Fruit fly (Drosophila melanogaster) whole organism, embryonic: ENCODE data around the gene CG6356.
A peak's percentile ranks its signal among the peaks of the same experiment; 100 is the strongest.

ENCODE experiments used
- Awh ChIP-seq: fragments of 200-800 bp; sonication (Bioruptor generic); IDR thresholded peaks from 2 replicates; pipeline ENCODE4, ENCODE4 v1.3.6; 2022; ENCODE audit warnings: missing biosample characterization, missing genetic modification characterization
- Blimp-1 ChIP-seq: fragments of 200-800 bp; sonication (Bioruptor generic); optimal IDR thresholded peaks from 3 replicates; lab custom pipeline; 2018; ENCODE audit warnings: missing biosample characterization, missing genetic modification characterization, mild to moderate bottlenecking, moderate library complexity, missing genetic modification reagents
- CG10209 ChIP-seq: fragments of 200-800 bp; sonication (Bioruptor generic); optimal IDR thresholded peaks from 3 replicates; lab custom pipeline; 2017; ENCODE audit warnings: missing biosample characterization, mild to moderate bottlenecking, missing genetic modification characterization, missing genetic modification reagents
- CG10274 ChIP-seq: fragments of 200-800 bp; sonication (Bioruptor generic); optimal IDR thresholded peaks from 3 replicates; lab custom pipeline; 2017; ENCODE audit warnings: missing biosample characterization, mild to moderate bottlenecking, missing genetic modification characterization
- CG10959 ChIP-seq: fragments of 200-800 bp; sonication (Bioruptor generic); IDR thresholded peaks from 2 replicates; pipeline ENCODE4 v1.3.6; 2022; ENCODE audit warnings: missing biosample characterization, missing genetic modification characterization
- CG11504 ChIP-seq: fragments of 200-800 bp; sonication (Bioruptor generic); optimal IDR thresholded peaks from 3 replicates; lab custom pipeline; 2019; ENCODE audit warnings: missing biosample characterization, mild to moderate bottlenecking, missing genetic modification characterization, moderate library complexity
- CG11696 ChIP-seq: fragments of 200-800 bp; sonication (Bioruptor generic); IDR thresholded peaks from 2 replicates; pipeline ENCODE4 v1.3.6; 2022; ENCODE audit warnings: missing biosample characterization, missing genetic modification characterization
- CG13424 ChIP-seq: fragments of 200-800 bp; sonication (Bioruptor generic); optimal IDR thresholded peaks from 2 replicates; lab custom pipeline; 2019; ENCODE audit warnings: missing biosample characterization, mild to moderate bottlenecking, missing genetic modification characterization, moderate library complexity
- CG1529 ChIP-seq: fragments of 200-800 bp; sonication (Bioruptor generic); optimal IDR thresholded peaks from 3 replicates; lab custom pipeline; 2018; ENCODE audit warnings: missing biosample characterization, missing genetic modification characterization
- CG15696 ChIP-seq: fragments of 200-800 bp; sonication (Bioruptor generic); optimal IDR thresholded peaks from 2 replicates; lab custom pipeline; 2019; ENCODE audit warnings: missing biosample characterization, mild to moderate bottlenecking, missing genetic modification characterization, moderate library complexity
- CG17359 ChIP-seq: fragments of 200-800 bp; sonication (Bioruptor generic); optimal IDR thresholded peaks from 3 replicates; lab custom pipeline; 2018; ENCODE audit warnings: missing biosample characterization, mild to moderate bottlenecking, missing genetic modification characterization, moderate library complexity
- CG2202 ChIP-seq: fragments of 200-800 bp; sonication (Bioruptor generic); optimal IDR thresholded peaks from 2 replicates; lab custom pipeline; 2018; ENCODE audit warnings: missing biosample characterization, mild to moderate bottlenecking, missing genetic modification characterization
- CG33557 ChIP-seq: fragments of 200-800 bp; sonication (Bioruptor generic); optimal IDR thresholded peaks from 2 replicates; lab custom pipeline; 2019; ENCODE audit warnings: missing biosample characterization, mild to moderate bottlenecking, missing genetic modification characterization, moderate library complexity
- CG3407 ChIP-seq: fragments of 200-800 bp; sonication (Bioruptor generic); optimal IDR thresholded peaks from 2 replicates; lab custom pipeline; 2018; ENCODE audit warnings: missing biosample characterization, mild to moderate bottlenecking, missing genetic modification characterization
- CG3838 ChIP-seq: fragments of 200-800 bp; sonication (Bioruptor generic); optimal IDR thresholded peaks from 3 replicates; lab custom pipeline; 2016; ENCODE audit warnings: missing biosample characterization, missing genetic modification characterization
- CG4328 ChIP-seq: fragments of 200-800 bp; sonication (Bioruptor generic); optimal IDR thresholded peaks from 3 replicates; lab custom pipeline; 2017; ENCODE audit warnings: missing biosample characterization, missing genetic modification reagents, missing genetic modification characterization
- CG5180 ChIP-seq: fragments of 200-800 bp; sonication (Bioruptor generic); optimal IDR thresholded peaks from 3 replicates; lab custom pipeline; 2017; ENCODE audit warnings: missing biosample characterization, missing genetic modification characterization, mild to moderate bottlenecking, moderate library complexity, missing genetic modification reagents
- CG6254 ChIP-seq: fragments of 200-800 bp; sonication (Bioruptor generic); optimal IDR thresholded peaks from 3 replicates; lab custom pipeline; 2017; ENCODE audit warnings: mild to moderate bottlenecking, missing biosample characterization, missing genetic modification reagents, missing genetic modification characterization
- CG7745 ChIP-seq: fragments of 200-800 bp; sonication (Bioruptor generic); optimal IDR thresholded peaks from 2 replicates; lab custom pipeline; 2018; ENCODE audit warnings: missing biosample characterization, mild to moderate bottlenecking, missing genetic modification characterization, moderate library complexity
- CG8290 ChIP-seq, 3 experiments: fragments of 200-800 bp; sonication (Bioruptor generic); optimal IDR thresholded peaks; 2 replicates each; lab custom pipeline; 2016 to 2019; ENCODE audit warnings: missing biosample characterization in 3 of 3, missing genetic modification characterization in 3 of 3, mild to moderate bottlenecking in 2 of 3, moderate library complexity in 1 of 3
- CG8359 ChIP-seq: fragments of 200-800 bp; sonication (Bioruptor generic); optimal IDR thresholded peaks from 2 replicates; lab custom pipeline; 2017; ENCODE audit warnings: missing biosample characterization, mild to moderate bottlenecking, missing genetic modification characterization, borderline replicate concordance
- CG8388 ChIP-seq: fragments of 200-800 bp; sonication (Bioruptor generic); optimal IDR thresholded peaks from 2 replicates; lab custom pipeline; 2019; ENCODE audit warnings: missing biosample characterization, mild to moderate bottlenecking, missing genetic modification characterization, moderate library complexity
- CG9797 ChIP-seq: fragments of 200-800 bp; sonication (Bioruptor generic); optimal IDR thresholded peaks from 3 replicates; lab custom pipeline; 2018; ENCODE audit warnings: missing biosample characterization, mild to moderate bottlenecking, missing genetic modification characterization
- D ChIP-seq, 2 experiments: fragments of 200-800 bp in 1 of 2; fragments of >200 bp in 1 of 2; sonication (Bioruptor generic) in 1 of 2; optimal IDR thresholded peaks; 2 replicates in 1 of 2; 3 replicates in 1 of 2; lab custom pipeline; 2017; ENCODE audit warnings: mild to moderate bottlenecking in 1 of 2, missing biosample characterization in 1 of 2, missing genetic modification characterization in 1 of 2, missing genetic modification reagents in 1 of 2
- D19A ChIP-seq: fragments of 200-800 bp; optimal IDR thresholded peaks from 3 replicates; lab custom pipeline; 2019; ENCODE audit warnings: missing biosample characterization, mild to moderate bottlenecking, missing genetic modification characterization, moderate library complexity
- Dfd ChIP-seq, 2 experiments: fragments of >200 bp; optimal IDR thresholded peaks; 2 replicates each; lab custom pipeline; 2017; ENCODE audit warnings: missing biosample characterization in 2 of 2, missing genetic modification characterization in 2 of 2
- HHEX ChIP-seq: fragments of 200-800 bp; sonication (Bioruptor generic); optimal IDR thresholded peaks from 3 replicates; lab custom pipeline; 2017; ENCODE audit warnings: missing biosample characterization, mild to moderate bottlenecking, missing genetic modification characterization, missing genetic modification reagents
- HLHmδ ChIP-seq: fragments of 200-800 bp; sonication (Bioruptor generic); optimal IDR thresholded peaks from 2 replicates; lab custom pipeline; 2018; ENCODE audit warnings: missing biosample characterization, mild to moderate bottlenecking, missing genetic modification characterization, moderate library complexity
- Lhr ChIP-seq: fragments of 200-800 bp; sonication (Bioruptor generic); optimal IDR thresholded peaks from 3 replicates; lab custom pipeline; 2017; ENCODE audit warnings: mild to moderate bottlenecking, missing biosample characterization, missing genetic modification reagents, missing genetic modification characterization
- Nf-YA ChIP-seq: fragments of 200-800 bp; sonication (Bioruptor generic); IDR thresholded peaks from 2 replicates; pipeline ENCODE4 v1.3.6; 2022; ENCODE audit warnings: missing biosample characterization, missing genetic modification characterization
- Nf-YB ChIP-seq: fragments of 200-800 bp; sonication (Bioruptor generic); optimal IDR thresholded peaks from 3 replicates; lab custom pipeline; 2019; ENCODE audit warnings: missing biosample characterization, mild to moderate bottlenecking, missing genetic modification characterization, moderate library complexity
- PHDP ChIP-seq: fragments of 200-800 bp; sonication (Bioruptor generic); optimal IDR thresholded peaks from 3 replicates; lab custom pipeline; 2018; ENCODE audit warnings: missing biosample characterization, mild to moderate bottlenecking, missing genetic modification characterization, moderate library complexity
- Spps ChIP-seq: fragments of 200-800 bp; sonication (Bioruptor generic); optimal IDR thresholded peaks from 2 replicates; lab custom pipeline; 2018; ENCODE audit warnings: missing biosample characterization, mild to moderate bottlenecking, missing genetic modification characterization
- TFAM ChIP-seq: fragments of 200-800 bp; sonication (Bioruptor generic); optimal IDR thresholded peaks from 2 replicates; lab custom pipeline; 2017; ENCODE audit warnings: missing biosample characterization, missing genetic modification characterization, inconsistent platforms
- Xrp1 ChIP-seq: fragments of 200-800 bp; sonication (Bioruptor generic); IDR thresholded peaks from 2 replicates; pipeline ENCODE4 v1.3.6; 2022; ENCODE audit warnings: missing biosample characterization, missing genetic modification characterization
- ac ChIP-seq: fragments of 200-800 bp; sonication (Bioruptor generic); optimal IDR thresholded peaks from 3 replicates; lab custom pipeline; 2017; ENCODE audit warnings: missing biosample characterization, mild to moderate bottlenecking, missing genetic modification characterization
- fd96Cb ChIP-seq: fragments of 200-800 bp; sonication (Bioruptor generic); optimal IDR thresholded peaks from 2 replicates; lab custom pipeline; 2018; ENCODE audit warnings: missing biosample characterization, mild to moderate bottlenecking, missing genetic modification characterization, moderate library complexity
- ftz-f1 ChIP-seq: fragments of 200-800 bp; sonication (Bioruptor generic); optimal IDR thresholded peaks from 2 replicates; lab custom pipeline; 2016; ENCODE audit warnings: missing biosample characterization, missing genetic modification characterization
- gsb-n ChIP-seq: fragments of 200-800 bp; sonication (Bioruptor generic); optimal IDR thresholded peaks from 3 replicates; lab custom pipeline; 2018; ENCODE audit warnings: missing biosample characterization, mild to moderate bottlenecking, missing genetic modification characterization
- jumu ChIP-seq: fragments of 200-800 bp; sonication (Bioruptor generic); optimal IDR thresholded peaks from 3 replicates; lab custom pipeline; 2016; ENCODE audit warnings: missing biosample characterization, missing genetic modification characterization
- lab ChIP-seq: fragments of 200-800 bp; sonication (Bioruptor generic); optimal IDR thresholded peaks from 3 replicates; lab custom pipeline; 2017; ENCODE audit warnings: missing biosample characterization, missing genetic modification characterization, mild to moderate bottlenecking, moderate library complexity, missing genetic modification reagents
- nau ChIP-seq: fragments of 200-800 bp; sonication (Bioruptor generic); optimal IDR thresholded peaks from 3 replicates; lab custom pipeline; 2017; ENCODE audit warnings: missing biosample characterization, mild to moderate bottlenecking, missing genetic modification characterization, missing genetic modification reagents
- org-1 ChIP-seq: fragments of 200-800 bp; sonication (Bioruptor generic); optimal IDR thresholded peaks from 2 replicates; lab custom pipeline; 2017; ENCODE audit warnings: missing biosample characterization, missing genetic modification characterization
- sc ChIP-seq, 3 experiments: fragments of >200 bp in 2 of 3; fragments of 200-800 bp in 1 of 3; sonication (Bioruptor generic) in 1 of 3; optimal IDR thresholded peaks; 2 replicates in 2 of 3; 3 replicates in 1 of 3; lab custom pipeline; 2017; ENCODE audit warnings: mild to moderate bottlenecking in 1 of 3, missing biosample characterization in 1 of 3, missing genetic modification characterization in 1 of 3, missing genetic modification reagents in 1 of 3
- ssp ChIP-seq: fragments of 200-800 bp; sonication (Bioruptor generic); IDR thresholded peaks from 2 replicates; pipeline ENCODE4 v1.3.6; 2022; ENCODE audit warnings: missing biosample characterization, missing genetic modification characterization
- trem ChIP-seq: fragments of 200-800 bp; optimal IDR thresholded peaks from 3 replicates; lab custom pipeline; 2019; ENCODE audit warnings: missing biosample characterization, mild to moderate bottlenecking, missing genetic modification characterization, moderate library complexity
- trh ChIP-seq: fragments of 200-800 bp; sonication (Bioruptor generic); optimal IDR thresholded peaks from 2 replicates; lab custom pipeline; 2016; ENCODE audit warnings: missing biosample characterization, missing genetic modification characterization
- zf30C ChIP-seq: fragments of 200-800 bp; sonication (Bioruptor generic); optimal IDR thresholded peaks from 3 replicates; lab custom pipeline; 2018; ENCODE audit warnings: missing biosample characterization, mild to moderate bottlenecking, missing genetic modification characterization

Gene CG6356

DNA sequence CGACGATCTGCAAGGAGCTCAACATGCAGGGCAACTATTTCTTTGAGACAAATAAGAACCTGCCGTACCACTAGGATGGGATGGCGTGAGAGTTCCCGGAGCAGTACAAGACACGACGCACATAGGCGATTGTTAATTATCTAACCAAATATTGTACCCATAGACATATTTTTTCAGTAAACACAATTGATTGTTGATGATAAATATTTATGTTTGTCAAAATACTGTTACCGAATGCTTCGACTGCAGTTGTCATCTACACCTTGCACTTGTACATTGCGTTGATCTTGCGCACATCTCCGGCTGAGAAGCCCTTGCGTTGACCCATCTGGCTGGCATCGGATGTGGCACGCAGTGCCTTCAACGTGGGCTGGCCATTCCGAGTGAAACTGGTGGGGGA lies 9.4 kb downstream of the CG6356 start:
- TF ChIP-seq CG8290 (GFP tag; optimal IDR thresholded peaks at IDR 0.05; lab: Kevin White, UChicago) (no peak), CG8290 (tag; optimal IDR thresholded peaks at IDR 0.05; lab: Kevin White, UChicago) (no peak), CG17359 (tag; lab: Kevin White, UChicago) (peak; percentile 60), CG33557 (peak; percentile 83), CG1529 (GFP tag; lab: Kevin White, UChicago) (peak; percentile 53), trh (no peak), sc (optimal IDR thresholded peaks at IDR 0.05; lab: Kevin White, UChicago) (no peak), sc (GFP tag; optimal IDR thresholded peaks at IDR 0.05; lab: Kevin White, UChicago) (peak; percentile 10), CG8359 (GFP tag; lab: Kevin White, UChicago) (peak; percentile 60), ac (peak; percentile 18), CG6254 (peak; percentile 48), Nf-YB (GFP tag; lab: Kevin White, UChicago) (peak; percentile 18), Dfd (GFP tag; optimal IDR thresholded peaks at IDR 0.05; lab: Kevin White, UChicago) (no peak), CG11504 (tag; lab: Kevin White, UChicago) (peak; percentile 15), jumu (GFP tag; lab: Kevin White, UChicago) (no peak), fd96Cb (peak; percentile 25), Spps (peak; percentile 51), CG10959 (GFP tag; lab: Robert Waterston, UW) (no peak), zf30C (no peak), PHDP (tag; lab: Kevin White, UChicago) (peak; percentile 50), TFAM (GFP tag; lab: Kevin White, UChicago) (no peak), D19A (tag; lab: Kevin White, UChicago) (peak; percentile 8), HLHmδ (GFP tag; lab: Kevin White, UChicago) (peak; percentile 52), CG3407 (GFP tag; lab: Kevin White, UChicago) (peak; percentile 57), trem (tag; lab: Kevin White, UChicago) (peak; percentile 50), CG10274 (GFP tag; lab: Kevin White, UChicago) (no peak), CG4328 (GFP tag; lab: Kevin White, UChicago) (peak; percentile 27), gsb-n (tag; lab: Kevin White, UChicago) (peak; percentile 48), CG9797 (GFP tag; lab: Kevin White, UChicago) (peak; percentile 15), Lhr (GFP tag; lab: Kevin White, UChicago) (peak; percentile 19), HHEX (GFP tag; lab: Kevin White, UChicago) (no peak), ftz-f1 (GFP tag; lab: Kevin White, UChicago) (no peak), Nf-YA (GFP tag; lab: Robert Waterston, UW) (no peak), lab (GFP tag; lab: Kevin White, UChicago) (peak; percentile 9), Awh (GFP tag; lab: Robert Waterston, UW) (0 out of 2 replicates have a peak, but pooled peaks have one; percentile 28), CG13424 (peak; percentile 28), Xrp1 (GFP tag; lab: Robert Waterston, UW) (peak; percentile 38; the same call in 1 of the 2 replicates), CG10209 (GFP tag; lab: Kevin White, UChicago) (peak; percentile 4), org-1 (GFP tag; lab: Kevin White, UChicago) (peak; percentile 14), D (optimal IDR thresholded peaks at IDR 0.05; lab: Kevin White, UChicago) (no peak), D (GFP tag; optimal IDR thresholded peaks at IDR 0.05; lab: Kevin White, UChicago) (peak; percentile 46), CG7745 (tag; lab: Kevin White, UChicago) (peak; percentile 56), CG15696 (tag; lab: Kevin White, UChicago) (peak; percentile 58), CG5180 (peak; percentile 42), CG2202 (peak; percentile 78), Blimp-1 (GFP tag; lab: Kevin White, UChicago) (peak; percentile 71), nau (peak; percentile 22), ssp (GFP tag; lab: Robert Waterston, UW) (no peak), CG3838 (GFP tag; lab: Kevin White, UChicago) (no peak), CG8388 (GFP tag; lab: Kevin White, UChicago) (peak; percentile 14), CG11696 (GFP tag; lab: Robert Waterston, UW) (no peak)
